Fruit fly (Drosophila melanogaster) whole organism, adult: ENCODE data around the gene SPoCk.
"Not testable (repeated sequence)": the region's sequence is repeated elsewhere in the genome, so short reads cannot be mapped to it uniquely, and the experiment has no call there.

Source experiments
- CG11617 ChIP-seq: fragments of 200-800 bp; sonication (Bioruptor generic); optimal IDR thresholded peaks from 2 replicates; lab custom pipeline; 2017; ENCODE audit warnings: mild to moderate bottlenecking, missing biosample characterization, missing genetic modification reagents, missing genetic modification characterization
- CG12768 ChIP-seq: fragments of 200-800 bp; sonication (Bioruptor generic); optimal IDR thresholded peaks from 2 replicates; lab custom pipeline; 2017; ENCODE audit warnings: missing biosample characterization, missing genetic modification characterization, mild to moderate bottlenecking, moderate library complexity, missing genetic modification reagents
- CG14711 ChIP-seq: fragments of 200-800 bp; sonication (Bioruptor generic); optimal IDR thresholded peaks from 2 replicates; lab custom pipeline; 2018; ENCODE audit warnings: missing biosample characterization, mild to moderate bottlenecking, missing genetic modification characterization, moderate library complexity
- CG1620 ChIP-seq: fragments of 200-800 bp; sonication (Bioruptor generic); optimal IDR thresholded peaks from 2 replicates; lab custom pipeline; 2016; ENCODE audit warnings: missing biosample characterization, missing genetic modification characterization
- CG33017 ChIP-seq: fragments of 200-800 bp; sonication (Bioruptor generic); optimal IDR thresholded peaks from 2 replicates; lab custom pipeline; 2018; ENCODE audit warnings: missing biosample characterization, mild to moderate bottlenecking, missing genetic modification characterization, moderate library complexity
- CG5204 ChIP-seq: fragments of 200-800 bp; sonication (Bioruptor generic); optimal IDR thresholded peaks from 2 replicates; lab custom pipeline; 2016; ENCODE audit warnings: missing biosample characterization, missing genetic modification characterization
- CG7101 ChIP-seq: fragments of 200-800 bp; sonication (Bioruptor generic); optimal IDR thresholded peaks from 2 replicates; lab custom pipeline; 2018; ENCODE audit warnings: missing biosample characterization, mild to moderate bottlenecking, missing genetic modification characterization, moderate library complexity
- Mnt ChIP-seq: fragments of 200-800 bp; sonication (Bioruptor generic); optimal IDR thresholded peaks from 2 replicates; lab custom pipeline; 2016; ENCODE audit warnings: missing biosample characterization, mild to moderate bottlenecking, missing genetic modification characterization
- bab1 ChIP-seq: fragments of 200-800 bp; sonication (Bioruptor generic); optimal IDR thresholded peaks from 3 replicates; lab custom pipeline; 2019; ENCODE audit warnings: missing biosample characterization, mild to moderate bottlenecking, missing genetic modification characterization, moderate library complexity
- cnc ChIP-seq, 2 experiments: fragments of >200 bp; optimal IDR thresholded peaks; 2 replicates each; lab custom pipeline; 2017
- kay ChIP-seq: fragments of 200-800 bp; sonication (Bioruptor generic); peaks from one replicate; lab custom pipeline; 2016; ENCODE audit warnings: missing biosample characterization, missing genetic modification characterization, borderline replicate concordance
- ovo ChIP-seq: fragments of 200-800 bp; sonication (Bioruptor generic); optimal IDR thresholded peaks from 2 replicates; lab custom pipeline; 2016; ENCODE audit warnings: missing biosample characterization, missing genetic modification characterization
- pad ChIP-seq: fragments of 200-800 bp; sonication (Bioruptor generic); optimal IDR thresholded peaks from 3 replicates; lab custom pipeline; 2017; ENCODE audit warnings: missing biosample characterization, missing genetic modification characterization, mild to moderate bottlenecking, moderate library complexity, missing genetic modification reagents
- tj ChIP-seq: fragments of 200-800 bp; sonication (Bioruptor generic); optimal IDR thresholded peaks from 3 replicates; lab custom pipeline; 2017; ENCODE audit warnings: missing biosample characterization, mild to moderate bottlenecking, missing genetic modification characterization, moderate library complexity

dm6 chr3L:22720694-22721270, 28.5 kb upstream of the SPoCk start, which contains the start of gene mael:
- not testable (repeated sequence) for TF ChIP-seq pad (GFP tag; lab: Kevin White, UChicago); CG12768 (GFP tag; lab: Kevin White, UChicago); Mnt (GFP tag; lab: Kevin White, UChicago); CG11617 (GFP tag; lab: Kevin White, UChicago); CG14711 (tag; lab: Kevin White, UChicago); CG7101; CG1620; bab1; CG5204; CG33017 (tag; lab: Kevin White, UChicago); kay (GFP tag; lab: Kevin White, UChicago); cnc (optimal IDR thresholded peaks at IDR 0.05; lab: Kevin White, UChicago); tj (GFP tag; lab: Kevin White, UChicago); ovo (GFP tag; lab: Kevin White, UChicago)
